Worm (Caenorhabditis elegans) whole organism, mixed stage, embryonic: Measurements from ENCODE around the gene C07G2.5.

Experiments
- M03D4.4 ChIP-seq: sonication (generic microtip); optimal IDR thresholded peaks from 2 replicates; lab custom pipeline; 2017; ENCODE audit warnings: mild to moderate bottlenecking, missing genetic modification characterization, missing compliant biosample characterization
- bed-3 ChIP-seq: fragments of 200-800 bp; sonication (Bioruptor generic); optimal IDR thresholded peaks from 3 replicates; lab custom pipeline; 2018; ENCODE audit warnings: mild to moderate bottlenecking, missing genetic modification characterization, moderate library complexity, missing compliant biosample characterization
- blmp-1 ChIP-seq: fragments of 150-350 bp; optimal IDR thresholded peaks from 2 replicates; lab custom pipeline; 2014; ENCODE audit warnings: missing biosample characterization, missing genetic modification characterization
- ceh-39 ChIP-seq: fragments of 150-350 bp; optimal IDR thresholded peaks from 2 replicates; lab custom pipeline; 2014; ENCODE audit warnings: missing biosample characterization, missing genetic modification characterization
- ceh-43 ChIP-seq: fragments of 200-800 bp; sonication (Bioruptor generic); optimal IDR thresholded peaks from 2 replicates; lab custom pipeline; 2018; ENCODE audit warnings: mild to moderate bottlenecking, missing genetic modification characterization, moderate library complexity, missing compliant biosample characterization
- ceh-83 ChIP-seq: fragments of 200-800 bp; sonication (Bioruptor generic); optimal IDR thresholded peaks from 2 replicates; lab custom pipeline; 2018; ENCODE audit warnings: mild to moderate bottlenecking, missing genetic modification characterization, missing compliant biosample characterization
- ces-1 ChIP-seq: fragments of 150-350 bp; optimal IDR thresholded peaks from 2 replicates; lab custom pipeline; 2014; ENCODE audit warnings: missing biosample characterization, missing genetic modification reagents, missing genetic modification characterization
- cnd-1 ChIP-seq: fragments of 200-800 bp; sonication (Bioruptor generic); optimal IDR thresholded peaks from 2 replicates; lab custom pipeline; 2018; ENCODE audit warnings: mild to moderate bottlenecking, missing genetic modification characterization, missing compliant biosample characterization
- drap-1 ChIP-seq: fragments of 200-800 bp; sonication (Bioruptor generic); optimal IDR thresholded peaks from 3 replicates; lab custom pipeline; 2018; ENCODE audit warnings: mild to moderate bottlenecking, missing genetic modification characterization, missing compliant biosample characterization
- elt-1 ChIP-seq: sonication (generic microtip); optimal IDR thresholded peaks from 2 replicates; lab custom pipeline; 2017; ENCODE audit warnings: missing genetic modification characterization, mild to moderate bottlenecking, missing compliant biosample characterization, antibody characterized with exemption, moderate library complexity, borderline replicate concordance; ENCODE audit not compliant: insufficient read depth
- elt-3 ChIP-seq: fragments of 150-350 bp; optimal IDR thresholded peaks from 2 replicates; lab custom pipeline; 2014; ENCODE audit warnings: missing biosample characterization, missing genetic modification characterization
- flh-1 ChIP-seq: fragments of 200-800 bp; sonication (Bioruptor generic); optimal IDR thresholded peaks from 2 replicates; lab custom pipeline; 2018; ENCODE audit warnings: mild to moderate bottlenecking, missing genetic modification characterization, moderate library complexity, missing compliant biosample characterization
- ham-2 ChIP-seq: fragments of 200-800 bp; sonication (Bioruptor generic); optimal IDR thresholded peaks from 2 replicates; lab custom pipeline; 2018; ENCODE audit warnings: mild to moderate bottlenecking, missing genetic modification characterization, missing compliant biosample characterization
- hlh-1 ChIP-seq: fragments of 150-350 bp; optimal IDR thresholded peaks from 2 replicates; lab custom pipeline; 2014; ENCODE audit warnings: missing biosample characterization, missing genetic modification reagents, missing genetic modification characterization
- lin-13 ChIP-seq: fragments of 150-350 bp; optimal IDR thresholded peaks from 2 replicates; lab custom pipeline; 2014; ENCODE audit warnings: missing biosample characterization, missing genetic modification characterization
- lin-32 ChIP-seq: fragments of 200-800 bp; sonication (Bioruptor generic); optimal IDR thresholded peaks from 2 replicates; lab custom pipeline; 2018; ENCODE audit warnings: mild to moderate bottlenecking, missing genetic modification characterization, missing compliant biosample characterization
- lsy-2 ChIP-seq: fragments of 150-350 bp; optimal IDR thresholded peaks from 2 replicates; lab custom pipeline; 2014; ENCODE audit warnings: missing biosample characterization, missing genetic modification characterization
- mab-5 ChIP-seq: fragments of 150-350 bp; optimal IDR thresholded peaks from 2 replicates; lab custom pipeline; 2014; ENCODE audit warnings: missing biosample characterization, missing genetic modification characterization
- mep-1 ChIP-seq: fragments of 150-350 bp; optimal IDR thresholded peaks from 2 replicates; lab custom pipeline; 2017; ENCODE audit warnings: missing biosample characterization, missing genetic modification reagents, missing genetic modification characterization, inconsistent platforms
- mls-2 ChIP-seq: sonication (generic microtip); optimal IDR thresholded peaks from 2 replicates; lab custom pipeline; 2016; ENCODE audit warnings: mild to moderate bottlenecking, missing genetic modification characterization, moderate library complexity, missing compliant biosample characterization
- nhr-12 ChIP-seq: fragments of 150-350 bp; optimal IDR thresholded peaks from 2 replicates; lab custom pipeline; 2014; ENCODE audit warnings: missing biosample characterization, missing genetic modification characterization
- nhr-2 ChIP-seq: fragments of 150-350 bp; optimal IDR thresholded peaks from 2 replicates; lab custom pipeline; 2014; ENCODE audit warnings: missing biosample characterization, missing genetic modification characterization
- nhr-237 ChIP-seq: fragments of 150-350 bp; optimal IDR thresholded peaks from 2 replicates; lab custom pipeline; 2014; ENCODE audit warnings: missing biosample characterization, missing genetic modification characterization
- nhr-28 ChIP-seq: fragments of 150-350 bp; optimal IDR thresholded peaks from 2 replicates; lab custom pipeline; 2014; ENCODE audit warnings: missing biosample characterization, missing genetic modification characterization
- nhr-76 ChIP-seq: sonication (generic microtip); optimal IDR thresholded peaks from 2 replicates; lab custom pipeline; 2017; ENCODE audit warnings: missing biosample characterization, missing genetic modification characterization
- pha-4 ChIP-seq: fragments of 150-350 bp; optimal IDR thresholded peaks from 2 replicates; lab custom pipeline; 2018; ENCODE audit warnings: missing biosample characterization, missing genetic modification reagents, missing genetic modification characterization
- sem-2 ChIP-seq: fragments of 200-800 bp; sonication (Bioruptor generic); optimal IDR thresholded peaks from 2 replicates; lab custom pipeline; 2018; ENCODE audit warnings: mild to moderate bottlenecking, missing genetic modification characterization, missing compliant biosample characterization
- snpc-4 ChIP-seq: fragments of 150-350 bp; optimal IDR thresholded peaks from 2 replicates; lab custom pipeline; 2014; ENCODE audit warnings: missing biosample characterization, missing genetic modification characterization
- sptf-1 ChIP-seq: sonication (generic microtip); optimal IDR thresholded peaks from 2 replicates; lab custom pipeline; 2017; ENCODE audit warnings: mild to moderate bottlenecking, missing genetic modification characterization, moderate library complexity, missing compliant biosample characterization
- tbx-8 ChIP-seq: fragments of 200-800 bp; sonication (Bioruptor generic); optimal IDR thresholded peaks from 2 replicates; lab custom pipeline; 2018; ENCODE audit warnings: mild to moderate bottlenecking, missing genetic modification characterization, moderate library complexity, missing compliant biosample characterization
- unc-120 ChIP-seq: sonication (generic microtip); optimal IDR thresholded peaks from 2 replicates; lab custom pipeline; 2017; ENCODE audit warnings: missing genetic modification characterization, missing compliant biosample characterization; ENCODE audit not compliant: poor library complexity, severe bottlenecking
- unc-39 ChIP-seq: fragments of 150-350 bp; optimal IDR thresholded peaks from 2 replicates; lab custom pipeline; 2014; ENCODE audit warnings: missing biosample characterization, missing genetic modification characterization
- unc-62 ChIP-seq: fragments of 150-350 bp; optimal IDR thresholded peaks from 2 replicates; lab custom pipeline; 2014; ENCODE audit warnings: missing biosample characterization, missing genetic modification reagents, missing genetic modification characterization
- zip-8 ChIP-seq: fragments of 150-350 bp; optimal IDR thresholded peaks from 2 replicates; lab custom pipeline; 2014; ENCODE audit warnings: missing biosample characterization, missing genetic modification characterization
- ztf-11 ChIP-seq: fragments of 150-350 bp; optimal IDR thresholded peaks from 2 replicates; lab custom pipeline; 2014; ENCODE audit warnings: missing biosample characterization, missing genetic modification characterization

C07G2.5 gene

ce11 chrIII:4502559-4503240 lies 3.9 kb upstream of the C07G2.5 start:
- TF ChIP-seq bed-3 (GFP tag; lab: Kevin White, UChicago): no peak
- TF ChIP-seq blmp-1 (tag; lab: Kevin White, UChicago): no peak
- TF ChIP-seq unc-62 (GFP tag; lab: Kevin White, UChicago): peak; percentile 56
- no peak for TF ChIP-seq lin-13 (tag; lab: Kevin White, UChicago)
- TF ChIP-seq mep-1 (tag; lab: Kevin White, UChicago): peak; percentile 4
- no peak for TF ChIP-seq ceh-83 (GFP tag; lab: Kevin White, UChicago)
- TF ChIP-seq lin-32 (GFP tag; lab: Kevin White, UChicago): no peak
- TF ChIP-seq hlh-1: no peak
- TF ChIP-seq nhr-2: peak; percentile 91
- peak; percentile 43 for TF ChIP-seq ztf-11
- no peak for TF ChIP-seq ceh-43 (GFP tag; lab: Kevin White, UChicago)
- no peak for TF ChIP-seq nhr-76 (tag; lab: Kevin White, UChicago)
- no peak for TF ChIP-seq nhr-237 (tag; lab: Kevin White, UChicago)
- no peak for TF ChIP-seq unc-120 (tag; lab: Kevin White, UChicago)
- TF ChIP-seq elt-1: no peak
- TF ChIP-seq nhr-12: no peak
- TF ChIP-seq drap-1: no peak
- TF ChIP-seq unc-39: no peak
- no peak for TF ChIP-seq mls-2 (tag; lab: Kevin White, UChicago)
- TF ChIP-seq zip-8 (tag; lab: Kevin White, UChicago): peak; percentile 89
- TF ChIP-seq lsy-2: no peak
- peak; percentile 53 for TF ChIP-seq ceh-39 (tag; lab: Kevin White, UChicago)
- TF ChIP-seq mab-5 (tag; lab: Kevin White, UChicago): no peak
- no peak for TF ChIP-seq snpc-4 (tag; lab: Kevin White, UChicago)
- no peak for TF ChIP-seq ces-1 (GFP tag; lab: Kevin White, UChicago)
- TF ChIP-seq pha-4: peak; percentile 30
- no peak for TF ChIP-seq elt-3 (tag; lab: Kevin White, UChicago)
- TF ChIP-seq M03D4.4 (tag; lab: Kevin White, UChicago): peak; percentile 10
- TF ChIP-seq sptf-1 (tag; lab: Kevin White, UChicago): peak; percentile 41
- TF ChIP-seq flh-1 (GFP tag; lab: Kevin White, UChicago): no peak
- no peak for TF ChIP-seq nhr-28 (tag; lab: Kevin White, UChicago)
- no peak for TF ChIP-seq sem-2 (GFP tag; lab: Kevin White, UChicago)
- no peak for TF ChIP-seq tbx-8
- TF ChIP-seq cnd-1 (tag; lab: Kevin White, UChicago): peak; percentile 83
- peak; percentile 34 for TF ChIP-seq ham-2
- TF ChIP-seq, all 35 proteins: peak for 11

- peak; percentile 29 for TF ChIP-seq zip-8 (tag; lab: Kevin White, UChicago)
- no peak for TF ChIP-seq nhr-76 (tag; lab: Kevin White, UChicago)
Measured at ce11 chrIII:4496085-4496484, 2.8 kb downstream of the C07G2.5 start.

ce11 chrIII:4495685-4496084 lies 3.2 kb downstream of the C07G2.5 start:
- no peak for TF ChIP-seq nhr-2
- TF ChIP-seq M03D4.4 (tag; lab: Kevin White, UChicago): no peak
- no peak for TF ChIP-seq ces-1 (GFP tag; lab: Kevin White, UChicago)

ce11 chrIII:4495250-4495649 lies 3.6 kb downstream of the C07G2.5 start:
- TF ChIP-seq ham-2: no peak
- no peak for TF ChIP-seq zip-8 (tag; lab: Kevin White, UChicago)
- no peak for TF ChIP-seq ztf-11
- TF ChIP-seq ceh-43 (GFP tag; lab: Kevin White, UChicago): no peak
- no peak for TF ChIP-seq flh-1 (GFP tag; lab: Kevin White, UChicago)
- TF ChIP-seq nhr-28 (tag; lab: Kevin White, UChicago): no peak
- TF ChIP-seq unc-62 (GFP tag; lab: Kevin White, UChicago): no peak
- no peak for TF ChIP-seq nhr-76 (tag; lab: Kevin White, UChicago)
- TF ChIP-seq mep-1 (tag; lab: Kevin White, UChicago): no peak
- TF ChIP-seq blmp-1 (tag; lab: Kevin White, UChicago): no peak
